Worm (Caenorhabditis elegans) whole organism, L1 larva: ENCODE data around the gene ckk-1.

Experiments
- C04F5.9 ChIP-seq: sonication (generic microtip); optimal IDR thresholded peaks from 2 replicates; lab custom pipeline; 2016; ENCODE audit warnings: missing genetic modification characterization, missing compliant biosample characterization
- C16A3.4 ChIP-seq: fragments of 150-350 bp; optimal IDR thresholded peaks from 2 replicates; lab custom pipeline; 2014; ENCODE audit warnings: missing biosample characterization, missing genetic modification characterization
- C34B4.2 ChIP-seq: sonication (generic microtip); optimal IDR thresholded peaks from 2 replicates; lab custom pipeline; 2017; ENCODE audit warnings: mild to moderate bottlenecking, missing genetic modification characterization, missing compliant biosample characterization
- F16B12.6 ChIP-seq: fragments of 150-350 bp; optimal IDR thresholded peaks from 2 replicates; lab custom pipeline; 2014; ENCODE audit warnings: missing biosample characterization, missing genetic modification characterization
- aly-2 ChIP-seq: fragments of 150-350 bp; optimal IDR thresholded peaks from 2 replicates; lab custom pipeline; 2014; ENCODE audit warnings: missing biosample characterization, missing genetic modification characterization
- ceh-90 ChIP-seq: sonication (generic microtip); optimal IDR thresholded peaks from 2 replicates; lab custom pipeline; 2016; ENCODE audit warnings: missing genetic modification characterization, missing compliant biosample characterization
- dpl-1 ChIP-seq, 3 experiments: fragments of 150-350 bp in 2 of 3; sonication (generic microtip) in 1 of 3; optimal IDR thresholded peaks; 2 replicates each; lab custom pipeline; 2014 to 2017; ENCODE audit warnings: missing biosample characterization in 3 of 3, missing genetic modification characterization in 3 of 3, missing genetic modification reagents in 3 of 3
- dsc-1 ChIP-seq: sonication (generic microtip); optimal IDR thresholded peaks from 2 replicates; lab custom pipeline; 2016; ENCODE audit warnings: mild to moderate bottlenecking, missing genetic modification characterization, missing compliant biosample characterization
- efl-1 ChIP-seq, 4 experiments: fragments of 150-350 bp; optimal IDR thresholded peaks in 3 of 4; peaks in 1 of 4; 1 replicate in 1 of 4; 2 replicates in 3 of 4; lab custom pipeline; 2014; ENCODE audit warnings: missing biosample characterization in 2 of 4, missing genetic modification characterization in 2 of 4, missing genetic modification reagents in 2 of 4
- egl-27 ChIP-seq, 2 experiments: fragments of 150-350 bp in 1 of 2; sonication (generic microtip); optimal IDR thresholded peaks; 3 replicates each; lab custom pipeline; 2017 to 2018; ENCODE audit warnings: missing biosample characterization in 2 of 2, missing genetic modification characterization in 2 of 2, missing genetic modification reagents in 2 of 2
- elt-3 ChIP-seq, 6 experiments: fragments of 150-350 bp in 1 of 6; sonication (generic microtip); optimal IDR thresholded peaks; 2 replicates each; lab custom pipeline; 2017 to 2018; ENCODE audit warnings: missing biosample characterization in 6 of 6, missing genetic modification characterization in 6 of 6, inconsistent platforms in 1 of 6
- fkh-10 ChIP-seq: sonication (generic microtip); optimal IDR thresholded peaks from 2 replicates; lab custom pipeline; 2017; ENCODE audit warnings: missing biosample characterization, missing genetic modification reagents, missing genetic modification characterization
- fkh-4 ChIP-seq: sonication (generic microtip); optimal IDR thresholded peaks from 2 replicates; lab custom pipeline; 2016; ENCODE audit warnings: missing compliant biosample characterization, missing genetic modification characterization, borderline replicate concordance
- fkh-8 ChIP-seq: sonication (generic microtip); optimal IDR thresholded peaks from 2 replicates; lab custom pipeline; 2016; ENCODE audit warnings: mild to moderate bottlenecking, missing genetic modification characterization, missing compliant biosample characterization
- grh-1 ChIP-seq: fragments of 200-800 bp; sonication (Bioruptor generic); IDR thresholded peaks from 2 replicates; pipeline ENCODE4 v1.3.6; 2022; ENCODE audit warnings: missing genetic modification reagents, missing genetic modification characterization, missing compliant biosample characterization
- hlh-17 ChIP-seq: fragments of 200-800 bp; sonication (Bioruptor generic); optimal IDR thresholded peaks from 2 replicates; lab custom pipeline; 2018; ENCODE audit warnings: missing genetic modification characterization, mild to moderate bottlenecking, missing compliant biosample characterization, moderate library complexity, borderline replicate concordance
- hlh-4 ChIP-seq: sonication (generic microtip); optimal IDR thresholded peaks from 2 replicates; lab custom pipeline; 2016; ENCODE audit warnings: mild to moderate bottlenecking, missing genetic modification characterization, missing compliant biosample characterization
- irx-1 ChIP-seq: sonication (generic microtip); optimal IDR thresholded peaks from 2 replicates; lab custom pipeline; 2016; ENCODE audit warnings: missing genetic modification characterization, missing compliant biosample characterization
- lin-13 ChIP-seq: fragments of 150-350 bp; optimal IDR thresholded peaks from 2 replicates; lab custom pipeline; 2014; ENCODE audit warnings: missing biosample characterization, missing genetic modification reagents, missing genetic modification characterization
- lin-14 ChIP-seq: fragments of 200-800 bp; sonication (Bioruptor generic); optimal IDR thresholded peaks from 2 replicates; lab custom pipeline; 2018; ENCODE audit warnings: mild to moderate bottlenecking, missing genetic modification characterization, moderate library complexity, missing compliant biosample characterization
- lin-35 ChIP-seq, 2 experiments: fragments of 150-350 bp; optimal IDR thresholded peaks; 2 replicates each; lab custom pipeline; 2014; ENCODE audit warnings: missing biosample characterization in 2 of 2, missing genetic modification characterization in 2 of 2, missing genetic modification reagents in 2 of 2
- lin-39 ChIP-seq: fragments of 150-350 bp; optimal IDR thresholded peaks from 2 replicates; lab custom pipeline; 2014; ENCODE audit warnings: missing biosample characterization, missing genetic modification reagents, missing genetic modification characterization
- lir-3 ChIP-seq: sonication (generic microtip); optimal IDR thresholded peaks from 2 replicates; lab custom pipeline; 2016; ENCODE audit warnings: mild to moderate bottlenecking, missing genetic modification characterization, moderate library complexity, missing compliant biosample characterization; ENCODE audit not compliant: poor library complexity
- lsy-2 ChIP-seq, 2 experiments: fragments of 150-350 bp; optimal IDR thresholded peaks; 2 replicates each; lab custom pipeline; 2014; ENCODE audit warnings: missing biosample characterization in 2 of 2, missing genetic modification characterization in 2 of 2
- mab-9 ChIP-seq: fragments of 200-800 bp; sonication (Bioruptor generic); IDR thresholded peaks from 2 replicates; pipeline ENCODE4 v1.3.6; 2022; ENCODE audit warnings: missing genetic modification reagents, missing genetic modification characterization, missing compliant biosample characterization
- nhr-12 ChIP-seq: sonication (generic microtip); optimal IDR thresholded peaks from 2 replicates; lab custom pipeline; 2017; ENCODE audit warnings: missing biosample characterization, missing genetic modification characterization
- nhr-19 ChIP-seq: fragments of 200-800 bp; sonication (Bioruptor generic); conservative IDR thresholded peaks from 2 replicates; pipeline ENCODE4 v1.3.6; 2022; ENCODE audit warnings: missing genetic modification characterization, missing compliant biosample characterization
- nhr-20 ChIP-seq: sonication (generic microtip); optimal IDR thresholded peaks from 2 replicates; lab custom pipeline; 2016; ENCODE audit warnings: mild to moderate bottlenecking, missing genetic modification characterization, missing compliant biosample characterization
- nhr-237 ChIP-seq: fragments of 150-350 bp; optimal IDR thresholded peaks from 2 replicates; lab custom pipeline; 2014; ENCODE audit warnings: missing biosample characterization, missing genetic modification characterization
- nhr-47 ChIP-seq: sonication (generic microtip); optimal IDR thresholded peaks from 2 replicates; lab custom pipeline; 2016; ENCODE audit warnings: mild to moderate bottlenecking, missing genetic modification characterization, moderate library complexity, missing compliant biosample characterization
- nhr-76 ChIP-seq: sonication (generic microtip); optimal IDR thresholded peaks from 2 replicates; lab custom pipeline; 2017; ENCODE audit warnings: missing biosample characterization, missing genetic modification characterization
- nhr-84 ChIP-seq: sonication (generic microtip); optimal IDR thresholded peaks from 2 replicates; lab custom pipeline; 2017; ENCODE audit warnings: missing biosample characterization, missing genetic modification characterization
- nhr-90 ChIP-seq: sonication (generic microtip); optimal IDR thresholded peaks from 2 replicates; lab custom pipeline; 2016; ENCODE audit warnings: mild to moderate bottlenecking, missing genetic modification characterization, missing compliant biosample characterization; ENCODE audit not compliant: poor library complexity
- pag-3 ChIP-seq: sonication (generic microtip); optimal IDR thresholded peaks from 2 replicates; lab custom pipeline; 2017; ENCODE audit warnings: missing genetic modification characterization, mild to moderate bottlenecking, missing compliant biosample characterization, antibody characterized with exemption, borderline replicate concordance; ENCODE audit not compliant: insufficient read depth
- pax-3 ChIP-seq: fragments of 200-800 bp; sonication (Bioruptor generic); optimal IDR thresholded peaks from 2 replicates; lab custom pipeline; 2018; ENCODE audit warnings: mild to moderate bottlenecking, missing genetic modification characterization, moderate library complexity, missing compliant biosample characterization
- pqm-1 ChIP-seq: sonication (generic microtip); optimal IDR thresholded peaks from 3 replicates; lab custom pipeline; 2017; ENCODE audit warnings: missing biosample characterization, missing genetic modification characterization
- snpc-4 ChIP-seq: fragments of 150-350 bp; optimal IDR thresholded peaks from 2 replicates; lab custom pipeline; 2014; ENCODE audit warnings: missing biosample characterization, missing genetic modification characterization
- snu-23 ChIP-seq: sonication (generic microtip); optimal IDR thresholded peaks from 2 replicates; lab custom pipeline; 2016; ENCODE audit warnings: missing genetic modification characterization, missing compliant biosample characterization
- sup-37 ChIP-seq: fragments of 200-800 bp; sonication (Bioruptor generic); optimal IDR thresholded peaks from 2 replicates; lab custom pipeline; 2018; ENCODE audit warnings: mild to moderate bottlenecking, missing genetic modification characterization, missing compliant biosample characterization
- tbx-2 ChIP-seq: sonication (generic microtip); optimal IDR thresholded peaks from 2 replicates; lab custom pipeline; 2016; ENCODE audit warnings: missing genetic modification characterization, missing compliant biosample characterization
- unc-130 ChIP-seq: fragments of 150-350 bp; optimal IDR thresholded peaks from 2 replicates; lab custom pipeline; 2017; ENCODE audit warnings: missing biosample characterization, missing genetic modification characterization, inconsistent platforms
- unc-86 ChIP-seq: sonication (generic microtip); optimal IDR thresholded peaks from 2 replicates; lab custom pipeline; 2016; ENCODE audit warnings: missing genetic modification characterization, missing compliant biosample characterization
- unc-98 ChIP-seq: fragments of 200-800 bp; sonication (Bioruptor generic); IDR thresholded peaks from 2 replicates; pipeline ENCODE4 v1.3.6; 2022; ENCODE audit warnings: missing genetic modification characterization, missing compliant biosample characterization
- xbp-1 ChIP-seq: sonication (generic microtip); optimal IDR thresholded peaks from 2 replicates; lab custom pipeline; 2016; ENCODE audit warnings: missing genetic modification characterization, missing compliant biosample characterization
- zag-1 ChIP-seq: fragments of 150-350 bp; optimal IDR thresholded peaks from 2 replicates; lab custom pipeline; 2014; ENCODE audit warnings: missing biosample characterization, missing genetic modification characterization

The ckk-1 gene

DNA sequence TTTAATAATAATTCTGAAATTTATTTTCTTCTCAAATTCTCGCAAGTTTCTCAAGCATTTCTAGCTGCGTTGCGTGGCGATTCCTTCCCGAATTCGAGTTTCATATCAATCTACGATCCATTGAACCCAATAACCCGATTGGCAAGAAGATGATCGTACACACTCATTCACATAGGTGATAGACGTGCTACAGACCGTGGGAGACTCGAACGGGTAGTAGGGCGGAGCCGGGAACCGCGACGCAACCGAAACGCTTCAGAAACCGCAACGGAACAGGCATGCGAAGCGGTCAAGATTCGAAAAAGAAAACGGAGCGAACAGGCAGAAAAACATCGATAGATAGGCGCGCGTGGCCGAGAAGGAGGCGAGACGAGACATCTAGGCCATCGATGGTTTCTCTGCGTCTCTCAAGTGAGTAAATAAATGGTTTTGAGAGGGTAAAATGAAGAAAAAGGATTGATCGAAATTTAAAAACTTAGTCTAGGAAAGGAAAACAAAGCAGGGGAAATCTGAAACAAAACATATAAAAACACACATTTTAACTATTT lies 31.8 kb upstream of the ckk-1 start, which contains the start of gene madf-11 (continued):
- TF ChIP-seq pqm-1 (no peak), nhr-19 (GFP tag; lab: Robert Waterston, UW) (peak; percentile 56), aly-2 (tag; lab: Kevin White, UChicago) (no peak), F16B12.6 (tag; lab: Kevin White, UChicago) (peak; percentile 23), lsy-2 (tag; optimal IDR thresholded peaks at IDR 0.05; lab: Kevin White, UChicago) (peak; percentile 66 to 83), fkh-4 (tag; lab: Kevin White, UChicago) (no peak), lin-14 (GFP tag; lab: Kevin White, UChicago) (peak; percentile 90), xbp-1 (tag; lab: Kevin White, UChicago) (peak; percentile 58), nhr-47 (tag; lab: Kevin White, UChicago) (peak; percentile 71), nhr-90 (peak; percentile 49), snu-23 (GFP tag; lab: Kevin White, UChicago) (peak; percentile 75), C16A3.4 (tag; lab: Kevin White, UChicago) (peak; percentile 49), unc-86 (tag; lab: Kevin White, UChicago) (peak; percentile 41), pax-3 (tag; lab: Kevin White, UChicago) (peak; percentile 36), ceh-90 (tag; lab: Kevin White, UChicago) (peak; percentile 73), snpc-4 (tag; lab: Kevin White, UChicago) (peak; percentile 64), irx-1 (tag; lab: Kevin White, UChicago) (peak; percentile 10), dsc-1 (tag; lab: Kevin White, UChicago) (no peak), egl-27 (tag; optimal IDR thresholded peaks at IDR 0.05; lab: Kevin White, UChicago) (no peak), lin-35 (GFP tag; optimal IDR thresholded peaks at IDR 0.05; lab: Kevin White, UChicago) (peak; percentile 70 to 83), lin-13 (GFP tag; lab: Kevin White, UChicago) (peak; percentile 62), nhr-237 (tag; lab: Kevin White, UChicago) (no peak), sup-37 (GFP tag; lab: Kevin White, UChicago) (no peak), nhr-20 (tag; lab: Kevin White, UChicago) (peak; percentile 59), hlh-4 (tag; lab: Kevin White, UChicago) (no peak), fkh-10 (GFP tag; lab: Kevin White, UChicago) (peak; percentile 29), lin-39 (tag; lab: Kevin White, UChicago) (no peak), nhr-76 (no peak), mab-9 (no peak), elt-3 (tag; optimal IDR thresholded peaks at IDR 0.05; lab: Kevin White, UChicago) (peak in 1 of 6 experiments; percentile 33), fkh-8 (tag; lab: Kevin White, UChicago) (peak; percentile 66), dpl-1 (GFP tag; optimal IDR thresholded peaks at IDR 0.05; lab: Kevin White, UChicago) (peak; percentile 48 to 76 (median 75)), nhr-12 (tag; lab: Kevin White, UChicago) (no peak), C04F5.9 (tag; lab: Kevin White, UChicago) (peak; percentile 29), lir-3 (tag; lab: Kevin White, UChicago) (peak; percentile 78)

DNA sequence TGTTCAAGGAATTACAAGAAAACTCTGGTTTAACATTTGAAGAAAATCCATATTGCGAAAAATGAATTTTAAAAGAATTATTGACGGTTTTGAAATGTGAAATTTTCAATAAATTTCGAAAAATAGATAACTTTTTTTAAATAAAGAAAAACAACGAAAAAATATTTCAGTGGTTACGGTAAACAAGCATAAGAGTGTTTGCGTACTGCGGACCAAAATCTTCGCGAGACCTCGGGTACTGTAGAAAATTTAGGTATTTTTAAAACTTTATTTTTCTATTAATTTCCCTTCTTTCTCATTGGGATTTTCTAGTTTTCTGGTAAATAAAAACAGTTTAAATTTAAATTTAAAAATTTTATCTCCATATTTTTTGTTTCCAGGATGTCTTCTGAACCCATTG lies 31.2 kb upstream of the ckk-1 start, which contains the start of gene xnd-1:
xnd-1 (plus strand) TSS at position 381 of the 400 bp plus-strand sequence.
- TF ChIP-seq tbx-2 (tag; lab: Kevin White, UChicago), result no peak
- no peak for TF ChIP-seq unc-98 (GFP tag; lab: Robert Waterston, UW)
- no peak for TF ChIP-seq nhr-84 (tag; lab: Kevin White, UChicago)
- TF ChIP-seq grh-1 (GFP tag; lab: Robert Waterston, UW), result no peak
- no peak for TF ChIP-seq zag-1
- TF ChIP-seq efl-1 (optimal IDR thresholded peaks at IDR 0.05; lab: Kevin White, UChicago), result no peak
- TF ChIP-seq efl-1 (GFP tag; optimal IDR thresholded peaks at IDR 0.05 in 1 of 2; lab: Kevin White, UChicago), result no peak
- no peak for TF ChIP-seq unc-130 (tag; lab: Kevin White, UChicago)
- no peak for TF ChIP-seq fkh-4 (tag; lab: Kevin White, UChicago)
- TF ChIP-seq lin-14 (GFP tag; lab: Kevin White, UChicago), result no peak
- no peak for TF ChIP-seq pag-3
- TF ChIP-seq nhr-12 (tag; lab: Kevin White, UChicago), result no peak
- TF ChIP-seq lir-3 (tag; lab: Kevin White, UChicago), result no peak
- TF ChIP-seq hlh-17, result no peak
- TF ChIP-seq ceh-90 (tag; lab: Kevin White, UChicago), result no peak
- no peak for TF ChIP-seq C34B4.2 (tag; lab: Kevin White, UChicago)
- TF ChIP-seq lin-13 (GFP tag; lab: Kevin White, UChicago), result no peak
- no peak for TF ChIP-seq unc-86 (tag; lab: Kevin White, UChicago)
